Worm (Caenorhabditis elegans): Measurements from ENCODE around the gene ZK809.8.

Gene ZK809.8

ce11 chrIV:11692071-11692673 lies 43.3 kb upstream of the ZK809.8 start (continued):
- TF ChIP-seq odd-2 (tag; optimal IDR thresholded peaks at IDR 0.05): peak; percentile 18
- TF ChIP-seq ceh-24 (tag; optimal IDR thresholded peaks at IDR 0.05): no peak
- no peak for TF ChIP-seq nhr-11 (tag; optimal IDR thresholded peaks at IDR 0.05)
- no peak for TF ChIP-seq sdc-2 (tag; optimal IDR thresholded peaks at IDR 0.05)
- TF ChIP-seq T23F11.4 (GFP tag; optimal IDR thresholded peaks at IDR 0.05): no peak
- no peak for TF ChIP-seq hlh-15 (tag; optimal IDR thresholded peaks at IDR 0.05)
- no peak for TF ChIP-seq unc-86 (tag; optimal IDR thresholded peaks at IDR 0.05)
- TF ChIP-seq ahr-1 (tag; optimal IDR thresholded peaks at IDR 0.05): no peak
- TF ChIP-seq ama-1 (optimal IDR thresholded peaks at IDR 0.05): no peak
- no peak for TF ChIP-seq ceh-30 (tag; optimal IDR thresholded peaks at IDR 0.05)
- no peak for TF ChIP-seq C38D4.7 (GFP tag; optimal IDR thresholded peaks at IDR 0.05)
- TF ChIP-seq ceh-22 (tag; optimal IDR thresholded peaks at IDR 0.05): no peak
- TF ChIP-seq hlh-30 (tag; optimal IDR thresholded peaks at IDR 0.05; ENCODE audit: insufficient read depth): no peak
- TF ChIP-seq ztf-16 (tag; optimal IDR thresholded peaks at IDR 0.05): peak; percentile 46
- TF ChIP-seq ceh-34 (tag; optimal IDR thresholded peaks at IDR 0.05): peak; percentile 69
- TF ChIP-seq ceh-9 (tag; optimal IDR thresholded peaks at IDR 0.05): no peak
- no peak for TF ChIP-seq mec-3 (tag; optimal IDR thresholded peaks at IDR 0.05; ENCODE audit: borderline replicate concordance)
- peak; percentile 29 for TF ChIP-seq madf-2 (tag; optimal IDR thresholded peaks at IDR 0.05)
- TF ChIP-seq dmd-4 (tag; optimal IDR thresholded peaks at IDR 0.05; ENCODE audit: borderline replicate concordance): no peak
- TF ChIP-seq gmeb-2 (tag; optimal IDR thresholded peaks at IDR 0.05): peak; percentile 15
- peak; percentile 85 for TF ChIP-seq ref-2 (tag; optimal IDR thresholded peaks at IDR 0.05)
- no peak for TF ChIP-seq hlh-8 (tag; optimal IDR thresholded peaks at IDR 0.05)
- no peak for TF ChIP-seq Y22D7AL.16 (tag; optimal IDR thresholded peaks at IDR 0.05)
- no peak for TF ChIP-seq npax-4 (tag; optimal IDR thresholded peaks at IDR 0.05)
- TF ChIP-seq unc-42 (tag; optimal IDR thresholded peaks at IDR 0.05): peak; percentile 98
- TF ChIP-seq ceh-6 (GFP tag; optimal IDR thresholded peaks at IDR 0.05): no peak
- no peak for TF ChIP-seq pros-1 (tag; optimal IDR thresholded peaks at IDR 0.05)
- TF ChIP-seq elt-2 (tag; optimal IDR thresholded peaks at IDR 0.05): peak; percentile 91
- TF ChIP-seq nhr-232 (tag; optimal IDR thresholded peaks at IDR 0.05): no peak
- TF ChIP-seq ceh-31 (tag; optimal IDR thresholded peaks at IDR 0.05): peak; percentile 82
- peak; percentile 34; the same call in 1 of the 2 replicates for TF ChIP-seq sox-2 (GFP tag; IDR thresholded peaks at IDR 0.05)
- TF ChIP-seq fkh-10 (GFP tag; optimal IDR thresholded peaks at IDR 0.05): no peak
- TF ChIP-seq eyg-1 (tag; optimal IDR thresholded peaks at IDR 0.05): no peak
- no peak for TF ChIP-seq hlh-13 (GFP tag; optimal IDR thresholded peaks at IDR 0.05)
- TF ChIP-seq hlh-6 (tag; optimal IDR thresholded peaks at IDR 0.05): peak; percentile 24
- no peak for TF ChIP-seq K09A11.1 (tag; optimal IDR thresholded peaks at IDR 0.05; ENCODE audit: insufficient read depth)
- no peak for TF ChIP-seq zip-5 (tag; optimal IDR thresholded peaks at IDR 0.05)
- no peak for TF ChIP-seq C08G9.2 (tag; optimal IDR thresholded peaks at IDR 0.05)
- TF ChIP-seq ceh-18 (tag; optimal IDR thresholded peaks at IDR 0.05): peak; percentile 88
- TF ChIP-seq tbx-7 (tag; optimal IDR thresholded peaks at IDR 0.05): peak; percentile 1
- peak; percentile 73 for TF ChIP-seq ceh-19 (GFP tag; optimal IDR thresholded peaks at IDR 0.05)
- TF ChIP-seq lim-6 (tag; optimal IDR thresholded peaks at IDR 0.05): no peak
- no peak for TF ChIP-seq pat-9 (tag; optimal IDR thresholded peaks at IDR 0.05)
- peak; percentile 6 for TF ChIP-seq ceh-14 (tag; optimal IDR thresholded peaks at IDR 0.05)
- TF ChIP-seq pha-2 (tag; optimal IDR thresholded peaks at IDR 0.05): peak; percentile 45

Data from whole organism, late embryonic.